Fruit fly (Drosophila melanogaster): ENCODE results near the gene p115.

- TF ChIP-seq CG8478 (optimal IDR thresholded peaks at IDR 0.05) (no peak), CTCF (optimal IDR thresholded peaks at IDR 0.05) (no peak)
These were observed 42.2 kb downstream of the p115 start, which contains the start of gene Ubr3 for dm6 chrX:7935798-7936572.
